Worm (Caenorhabditis elegans): ENCODE measurements around the gene lgc-9.
"Not testable (repeated sequence)": the region's sequence is repeated elsewhere in the genome, so short reads cannot be mapped to it uniquely, and the experiment has no call there.

Gene lgc-9

ce11 chrIV:3394066-3394465, 21.4 kb upstream of the lgc-9 start, which contains the start of gene C04C3.4:
C04C3.4 (plus strand) TSS chrIV:3394366.
- not testable (repeated sequence) for TF ChIP-seq Y5F2A.4 (GFP tag; optimal IDR thresholded peaks at IDR 0.05); lin-38 (GFP tag; IDR thresholded peaks at IDR 0.05); sdz-12 (GFP tag; optimal IDR thresholded peaks at IDR 0.05)

- TF ChIP-seq Y5F2A.4 (GFP tag; optimal IDR thresholded peaks at IDR 0.05), result no peak
- no peak for TF ChIP-seq nhr-6 (tag; optimal IDR thresholded peaks at IDR 0.05)
- TF ChIP-seq madf-9 (GFP tag; conservative IDR thresholded peaks at IDR 0.05), result no peak
- no peak for TF ChIP-seq set-16 (GFP tag; IDR thresholded peaks at IDR 0.05)
- TF ChIP-seq F49E8.2 (tag; optimal IDR thresholded peaks at IDR 0.05; ENCODE audit: borderline replicate concordance), result no peak
- no peak for TF ChIP-seq aly-2 (tag; optimal IDR thresholded peaks at IDR 0.05)
- TF ChIP-seq lim-7 (GFP tag; IDR thresholded peaks at IDR 0.05), result no peak
- no peak for TF ChIP-seq daf-19 (GFP tag; conservative IDR thresholded peaks at IDR 0.05)
- no peak for TF ChIP-seq tra-1 (GFP tag; IDR thresholded peaks at IDR 0.05)
- TF ChIP-seq ceh-20 (GFP tag; IDR thresholded peaks at IDR 0.05), result no peak
- no peak for TF ChIP-seq vab-7 (GFP tag; IDR thresholded peaks at IDR 0.05)
- no peak for TF ChIP-seq tag-97 (GFP tag; IDR thresholded peaks at IDR 0.05)
- TF ChIP-seq T20F7.1 (GFP tag; optimal IDR thresholded peaks at IDR 0.05), result no peak
- TF ChIP-seq attf-4 (tag; optimal IDR thresholded peaks at IDR 0.05), result no peak
- no peak for TF ChIP-seq nhr-10 (tag; optimal IDR thresholded peaks at IDR 0.05)
- no peak for TF ChIP-seq php-3 (GFP tag; IDR thresholded peaks at IDR 0.05)
- no peak for TF ChIP-seq unc-130 (GFP tag; optimal IDR thresholded peaks at IDR 0.05)
- no peak for TF ChIP-seq egl-27 (tag; optimal IDR thresholded peaks at IDR 0.05)
Observed at ce11 chrIV:3395581-3395980, 19.9 kb upstream of the lgc-9 start, which contains the start of gene C04C3.14. C04C3.14 (plus strand) TSS chrIV:3395881.

ce11 chrIV:3398078-3398477, 17.4 kb upstream of the lgc-9 start:
- no peak for TF ChIP-seq lin-29 (GFP tag; IDR thresholded peaks at IDR 0.05)
- 0 out of 2 replicates have a peak, but pooled peaks have one; percentile 29 for TF ChIP-seq Y105C5A.15 (GFP tag; IDR thresholded peaks at IDR 0.05)
- TF ChIP-seq set-16 (GFP tag; IDR thresholded peaks at IDR 0.05), result peak; percentile 82
- peak in 1 of 2 experiments; percentile 89 for TF ChIP-seq unc-62 (GFP tag; optimal IDR thresholded peaks at IDR 0.05 in 1 of 2)
- no peak for TF ChIP-seq unc-62 (tag; optimal IDR thresholded peaks at IDR 0.05)

- TF ChIP-seq snpc-1.2 (GFP tag; IDR thresholded peaks at IDR 0.05) (no peak), mxl-3 (GFP tag; optimal IDR thresholded peaks at IDR 0.05) (no peak), hlh-11 (tag; optimal IDR thresholded peaks at IDR 0.05) (peak; percentile 4), hmg-1.1 (GFP tag; IDR thresholded peaks at IDR 0.05) (peak; percentile 60), unc-62 (GFP tag; optimal IDR thresholded peaks at IDR 0.05 in 1 of 2) (peak in 1 of 2 experiments; percentile 86), unc-62 (tag; optimal IDR thresholded peaks at IDR 0.05) (no peak), dpl-1 (GFP tag; optimal IDR thresholded peaks at IDR 0.05) (peak; percentile 36), hif-1 (tag; optimal IDR thresholded peaks at IDR 0.05) (peak in 1 of 2 experiments; percentile 34), mes-2 (tag; optimal IDR thresholded peaks at IDR 0.05; ENCODE audit: poor library complexity, severe bottlenecking) (peak; percentile 73), hlh-30 (tag; optimal IDR thresholded peaks at IDR 0.05; ENCODE audit: insufficient read depth) (peak; percentile 8), lin-13 (GFP tag; optimal IDR thresholded peaks at IDR 0.05) (peak; percentile 11), lsy-2 (tag; optimal IDR thresholded peaks at IDR 0.05) (peak; percentile 0 to 94), ceh-62 (tag; optimal IDR thresholded peaks at IDR 0.05) (no peak), aha-1 (tag) (peak; percentile 55), nhr-76 (tag; optimal IDR thresholded peaks at IDR 0.05) (no peak)
Observed at ce11 chrIV:3399015-3399722, 16.3 kb upstream of the lgc-9 start, which contains the start of the genes dyf-3 and pdhb-1. dyf-3 (minus strand) TSS chrIV:3399231. pdhb-1 (plus strand) TSS chrIV:3399672.

Measured in whole organism, L4 larva.